Fruit fly (Drosophila melanogaster) whole organism, larva: ENCODE data around the gene Art8.

Source experiments
- noc ChIP-seq: fragments of 200-800 bp; sonication (Bioruptor generic); optimal IDR thresholded peaks from 3 replicates; lab custom pipeline; 2019; ENCODE audit warnings: missing biosample characterization, mild to moderate bottlenecking, missing genetic modification characterization, moderate library complexity

The Art8 gene

DNA sequence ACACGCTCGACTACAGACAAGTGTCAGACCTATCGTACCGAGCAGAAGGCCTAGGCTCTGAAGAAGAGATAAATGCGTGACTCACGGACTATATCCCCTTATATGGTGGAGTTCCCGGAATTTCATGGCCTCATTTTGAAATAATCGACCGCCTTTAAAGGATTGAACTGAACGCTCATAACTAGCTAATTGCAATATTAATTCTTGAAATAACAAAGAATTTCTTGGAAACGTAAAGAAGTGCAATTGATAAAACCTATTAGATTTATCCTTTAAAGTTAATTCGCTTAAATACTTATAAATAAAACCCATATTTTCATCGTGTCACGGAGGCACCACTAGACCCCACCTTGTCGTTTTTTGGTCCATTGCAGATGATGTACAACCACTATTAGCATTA lies 30.2 kb upstream of the Art8 start:
- TF ChIP-seq noc (tag; lab: Kevin White, UChicago) = no peak

DNA sequence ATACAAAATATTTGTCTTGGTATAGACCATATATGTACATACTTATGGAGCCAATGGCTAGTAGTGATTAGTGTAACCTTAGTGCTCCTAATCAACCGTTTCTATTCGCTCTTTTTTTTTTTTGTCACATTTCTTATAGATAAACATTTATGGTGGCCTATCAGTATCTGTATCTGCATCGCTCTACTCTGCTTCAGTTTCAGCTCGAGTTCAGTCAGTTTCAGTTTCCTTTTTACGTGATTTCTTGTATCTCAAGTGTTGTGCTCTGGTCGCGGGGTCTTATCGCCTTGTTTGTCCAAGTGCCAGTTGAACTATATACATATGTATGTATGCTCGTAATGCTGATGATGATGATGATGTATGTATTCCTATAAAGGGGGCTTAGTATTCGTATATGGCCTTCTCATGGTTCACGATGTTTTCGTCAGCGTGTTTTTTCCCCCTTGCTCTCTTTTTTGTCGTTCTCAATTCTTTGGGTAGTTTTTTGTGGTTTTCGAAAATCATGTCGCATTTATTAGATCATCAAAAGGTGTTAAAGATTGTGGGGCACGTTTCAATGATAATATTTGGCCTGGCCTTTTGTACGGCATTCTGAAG lies 28.8 kb upstream of the Art8 start:
- TF ChIP-seq noc (tag; lab: Kevin White, UChicago) = peak; percentile 10

DNA sequence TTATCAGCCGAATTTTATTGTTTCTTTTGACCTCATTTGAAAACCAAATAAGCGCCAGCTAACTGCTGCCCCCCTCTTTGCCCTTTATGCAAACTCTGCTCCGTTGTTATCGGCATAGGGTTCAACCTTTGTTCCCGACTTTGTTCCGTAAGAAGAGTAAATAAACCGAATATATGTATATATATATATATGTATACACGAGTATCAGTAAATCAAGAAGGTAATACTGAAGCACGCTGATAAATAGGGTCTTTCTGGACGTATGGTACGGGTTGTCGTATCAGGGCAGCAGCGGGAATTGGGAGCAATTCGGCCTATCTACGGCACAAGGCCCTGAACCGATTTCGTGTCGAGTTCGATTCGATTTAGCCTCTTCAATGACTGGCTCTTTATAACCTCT lies 28.0 kb upstream of the Art8 start:
- TF ChIP-seq noc (tag; lab: Kevin White, UChicago) = no peak

DNA sequence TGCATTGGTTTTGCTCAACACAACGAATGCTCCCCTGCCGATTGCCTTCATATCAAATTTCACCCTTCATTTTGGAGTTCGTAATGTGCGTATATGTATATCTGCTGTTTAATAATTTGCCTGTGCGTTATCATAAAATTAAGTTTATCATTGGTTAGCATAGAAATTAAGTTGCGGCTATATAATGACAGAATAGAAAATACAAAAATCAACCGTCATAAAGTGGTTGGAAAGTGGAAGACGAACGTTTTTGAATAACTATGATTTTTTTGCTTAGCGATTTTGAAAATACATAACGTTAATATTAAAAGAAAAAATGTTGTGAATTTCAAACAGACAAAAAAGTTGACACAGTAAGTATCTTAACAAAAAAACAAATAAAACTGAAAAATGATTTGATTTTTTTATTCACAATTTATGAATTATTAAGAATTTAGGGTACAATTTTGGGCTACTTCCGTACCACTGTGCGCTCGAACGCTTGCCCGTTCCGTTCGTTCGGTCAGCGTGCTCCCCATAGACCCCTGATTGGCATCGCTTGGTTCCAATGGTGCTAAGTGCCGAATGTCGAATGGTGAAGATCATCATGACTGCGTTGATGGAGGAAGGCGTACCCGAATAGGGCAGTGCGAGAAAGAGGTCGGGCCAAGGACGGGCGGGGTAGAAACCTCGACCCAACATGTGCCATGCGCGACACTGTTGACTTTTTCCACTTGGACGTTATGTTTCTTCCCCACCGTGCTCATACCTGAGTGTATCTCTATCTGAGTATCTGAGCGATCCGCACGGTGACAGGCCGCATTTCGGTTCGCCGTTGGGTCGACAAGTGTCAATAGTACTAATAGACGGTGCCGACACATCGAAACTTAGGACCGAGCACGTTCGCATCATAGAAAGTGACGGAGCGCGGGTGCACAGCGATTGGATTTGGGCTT lies 27.0 kb upstream of the Art8 start:
- TF ChIP-seq noc (tag; lab: Kevin White, UChicago) = peak; percentile 42

DNA sequence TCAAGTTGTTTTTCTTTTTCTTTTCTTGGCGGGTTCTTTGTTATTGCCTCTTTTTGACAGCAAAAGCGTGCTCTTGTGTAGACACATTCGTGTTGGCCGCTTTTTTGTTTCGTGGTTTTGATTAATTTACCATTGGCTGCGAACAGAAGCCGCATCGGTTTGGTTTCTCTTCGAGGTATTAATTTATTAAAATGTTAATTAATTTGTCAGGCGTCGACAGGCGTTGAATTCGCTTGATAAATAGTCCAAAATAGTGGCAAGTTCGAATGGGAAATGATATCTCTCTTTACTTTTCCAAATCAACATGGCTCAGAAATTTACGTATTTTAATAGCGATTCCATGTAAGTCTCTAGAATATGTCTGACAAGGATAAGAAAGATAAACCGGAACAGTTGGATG lies 23.6 kb upstream of the Art8 start, which contains the start of gene CG18666:
Gene CG18666 (plus strand): TSS at position 301 of the 400 bp plus-strand sequence.
- no peak for TF ChIP-seq noc (tag; lab: Kevin White, UChicago)

DNA sequence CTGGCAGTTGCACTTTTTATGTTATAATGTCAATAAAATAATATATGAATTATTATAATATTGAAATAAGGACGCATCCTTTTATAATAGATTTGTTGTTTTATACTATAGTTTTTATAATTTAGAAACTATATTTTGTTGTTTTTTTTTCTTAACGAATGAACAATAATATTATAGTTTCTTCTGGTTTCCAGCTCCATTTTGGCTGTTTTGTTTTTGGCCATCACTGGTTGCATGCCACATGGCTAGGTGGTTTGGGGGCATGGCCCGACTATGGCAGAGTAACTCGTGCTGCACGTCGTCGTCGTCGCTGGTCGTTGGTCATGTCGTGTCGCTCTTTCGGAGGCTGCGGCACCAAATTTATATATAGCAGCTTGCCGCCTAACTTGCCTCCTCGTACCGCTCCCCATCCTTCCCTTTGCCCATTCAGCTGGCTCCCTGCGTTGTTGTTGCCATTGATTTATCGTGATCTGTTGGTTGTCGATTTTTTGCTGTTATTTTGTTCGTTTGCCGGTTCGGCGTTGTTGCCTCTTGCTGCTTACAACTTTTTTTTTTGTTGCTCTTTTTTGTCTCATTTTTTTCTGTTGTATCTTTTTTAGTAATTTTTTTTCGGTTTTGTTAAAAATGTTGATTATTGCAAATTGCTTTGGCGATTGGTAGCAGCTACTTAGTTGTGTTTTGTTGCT lies 21.5 kb upstream of the Art8 start:
- no peak for TF ChIP-seq noc (tag; lab: Kevin White, UChicago)

DNA sequence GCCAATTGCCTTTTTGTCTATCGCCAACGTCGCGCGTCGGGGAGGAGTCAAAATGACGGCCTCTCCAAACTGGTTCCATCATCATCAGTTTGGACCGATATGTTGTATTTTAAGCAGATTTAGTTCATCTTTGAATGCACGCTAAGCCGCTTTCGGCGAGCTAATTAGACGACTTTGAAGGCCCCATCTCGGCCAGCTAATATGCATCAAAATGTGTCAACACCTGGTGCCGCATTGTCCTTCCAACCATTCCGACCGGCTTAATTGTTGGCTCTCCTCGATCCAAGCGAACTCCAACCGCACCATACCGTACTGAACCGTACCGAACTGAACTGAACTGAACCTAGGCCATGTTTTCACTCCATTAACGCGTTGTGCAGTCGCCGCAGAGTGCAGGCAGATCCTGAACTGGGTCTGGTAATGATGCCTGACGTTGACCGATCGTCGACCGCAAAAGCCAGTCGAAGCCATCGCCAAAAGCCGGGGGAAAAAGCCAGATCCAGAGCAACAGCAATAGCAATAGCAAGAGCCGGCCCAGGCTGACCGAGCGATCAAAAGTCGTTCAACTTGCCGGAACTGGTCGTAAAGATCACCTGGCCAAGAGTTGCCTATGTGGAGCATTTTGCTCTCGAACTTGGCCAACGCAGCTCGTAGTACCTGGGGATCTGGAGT lies 17.1 kb upstream of the Art8 start:
- TF ChIP-seq noc (tag; lab: Kevin White, UChicago) = no peak

DNA sequence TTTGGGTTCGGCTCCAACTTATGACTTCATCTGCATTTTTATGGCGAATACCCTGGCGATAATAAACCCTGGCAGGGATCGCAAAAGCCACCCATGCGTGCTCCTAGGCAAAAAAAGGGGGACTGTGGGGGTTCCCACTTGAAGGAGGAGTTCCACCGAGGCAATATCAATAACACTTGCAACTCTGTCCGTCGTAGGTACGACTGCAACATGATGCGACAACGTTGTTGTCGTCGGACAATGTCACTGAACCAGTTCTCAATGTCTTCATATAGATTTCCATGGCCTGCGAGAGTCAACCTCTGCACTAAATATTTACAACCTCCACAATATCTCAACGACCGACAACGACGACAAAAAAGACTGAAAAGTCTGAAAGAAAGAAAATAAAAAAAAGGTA lies 16.3 kb upstream of the Art8 start:
- no peak for TF ChIP-seq noc (tag; lab: Kevin White, UChicago)

DNA sequence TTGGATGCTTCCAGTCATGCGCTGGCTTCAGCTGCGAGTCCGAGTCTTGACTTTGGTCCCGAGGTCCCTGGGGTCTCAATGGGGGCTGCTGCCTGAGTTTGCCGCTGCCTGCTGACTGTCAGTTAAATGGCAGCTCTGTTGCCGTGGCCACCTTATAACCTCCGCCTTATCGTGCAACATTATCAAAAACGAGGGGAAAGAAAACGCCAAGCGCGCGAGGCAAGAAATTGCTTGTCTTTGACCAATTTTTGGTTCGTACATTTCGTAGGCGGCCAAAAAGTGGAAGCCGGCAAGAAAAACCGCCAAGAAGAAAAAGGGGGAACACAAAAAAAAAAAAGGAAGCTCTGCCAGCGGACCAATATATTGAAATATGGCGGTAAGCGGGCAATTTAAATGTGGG lies 13.0 kb upstream of the Art8 start:
- no peak for TF ChIP-seq noc (tag; lab: Kevin White, UChicago)

DNA sequence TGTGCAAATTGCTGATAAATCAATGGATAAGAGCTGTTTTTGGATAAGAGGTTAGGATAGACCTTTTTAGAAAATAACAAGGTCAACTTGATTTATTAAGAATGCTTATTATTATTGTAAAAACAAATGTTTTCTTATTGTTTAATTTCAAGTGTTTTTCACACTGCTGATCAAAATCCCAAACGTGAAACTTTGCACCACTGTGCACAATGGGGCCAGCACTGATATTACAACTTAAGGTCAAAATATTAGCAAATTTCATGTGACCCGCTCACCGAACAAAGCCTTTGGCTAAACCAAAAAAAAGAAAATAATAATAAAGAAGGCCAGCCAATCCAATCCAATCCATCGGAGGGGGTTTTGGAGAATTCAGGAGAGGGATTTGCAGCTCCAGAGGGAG lies 11.9 kb upstream of the Art8 start:
- TF ChIP-seq noc (tag; lab: Kevin White, UChicago) = no peak

DNA sequence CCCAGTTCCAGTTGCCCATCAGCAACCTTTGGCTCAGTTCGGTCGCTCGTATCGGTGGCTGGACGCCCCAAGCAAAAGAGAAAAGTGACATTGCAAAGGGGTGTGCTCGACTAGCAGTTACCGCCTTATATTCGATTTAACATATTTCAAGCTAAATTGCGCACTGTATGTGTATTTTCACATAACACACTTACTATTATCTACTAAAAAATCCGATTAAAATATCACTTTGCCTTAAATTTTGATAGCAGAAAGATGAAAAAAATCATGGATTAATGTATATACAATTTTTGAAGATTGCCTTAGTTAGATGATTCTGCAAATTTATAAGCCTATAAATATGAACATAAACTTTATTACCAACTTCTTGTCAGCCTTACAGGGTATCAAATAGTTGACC lies 10.7 kb upstream of the Art8 start:
- no peak for TF ChIP-seq noc (tag; lab: Kevin White, UChicago)

DNA sequence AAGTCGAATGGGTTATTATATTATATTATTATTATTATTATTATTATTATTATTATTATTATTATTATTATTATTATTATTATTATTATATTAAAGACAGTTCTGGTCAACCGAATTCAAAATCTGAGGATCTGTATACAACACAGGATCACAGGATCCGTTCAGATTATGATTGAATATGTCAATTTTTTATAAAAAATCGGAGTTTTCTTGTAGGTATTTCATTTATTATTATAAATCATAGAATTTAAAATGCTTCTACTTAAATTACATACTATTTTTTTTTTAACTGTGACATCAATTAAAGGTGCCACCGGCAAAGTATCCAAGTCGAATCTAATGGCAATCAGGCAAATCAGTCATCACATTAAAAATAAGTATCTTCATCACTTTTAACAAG lies 5.8 kb upstream of the Art8 start, which contains the start of gene CG14913:
Gene CG14913 (plus strand): TSS at position 301 of the 400 bp plus-strand sequence.
- TF ChIP-seq noc (tag; lab: Kevin White, UChicago) = no peak

DNA sequence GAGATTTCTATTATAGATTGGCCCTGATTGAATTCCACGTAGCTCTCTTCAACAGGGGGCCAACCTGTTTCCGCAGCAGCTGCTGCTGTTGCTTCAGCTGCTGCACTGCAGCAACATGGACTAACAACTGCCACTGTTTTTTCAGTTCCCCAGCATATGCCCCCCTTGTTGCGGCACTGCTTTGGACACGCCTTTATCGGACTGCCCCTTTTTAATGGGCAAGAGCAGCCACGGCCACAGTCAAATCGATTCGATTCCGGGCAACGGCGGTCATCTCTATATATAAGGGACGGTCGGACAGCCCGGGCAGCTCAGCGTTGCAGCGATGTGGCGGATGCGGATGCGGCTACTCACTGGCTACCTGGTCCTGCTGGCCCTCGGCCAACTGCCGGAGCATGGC lies 4.4 kb upstream of the Art8 start, which contains the start of gene Acp32CD:
Gene Acp32CD (plus strand): TSS at position 301 of the 400 bp plus-strand sequence.
- TF ChIP-seq noc (tag; lab: Kevin White, UChicago) = no peak

DNA sequence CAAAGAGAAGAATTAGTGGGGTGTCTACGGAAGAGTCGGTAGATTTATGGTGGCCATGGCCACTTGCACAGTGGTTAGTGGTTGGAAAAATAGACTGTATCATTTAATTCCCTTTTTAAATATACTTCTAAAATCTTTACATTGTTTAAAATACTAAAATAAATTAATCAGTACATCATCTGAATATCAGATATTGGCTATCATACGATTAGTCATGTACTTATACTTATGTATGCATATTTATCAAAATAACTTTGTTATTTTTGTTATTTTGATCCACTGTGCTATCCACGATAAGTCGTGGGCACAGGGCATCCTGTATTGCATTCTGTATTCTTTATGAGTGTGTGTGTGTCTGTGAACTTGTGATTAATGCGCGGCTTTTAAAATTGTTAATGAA lies 3.8 kb upstream of the Art8 start:
- no peak for TF ChIP-seq noc (tag; lab: Kevin White, UChicago)

DNA sequence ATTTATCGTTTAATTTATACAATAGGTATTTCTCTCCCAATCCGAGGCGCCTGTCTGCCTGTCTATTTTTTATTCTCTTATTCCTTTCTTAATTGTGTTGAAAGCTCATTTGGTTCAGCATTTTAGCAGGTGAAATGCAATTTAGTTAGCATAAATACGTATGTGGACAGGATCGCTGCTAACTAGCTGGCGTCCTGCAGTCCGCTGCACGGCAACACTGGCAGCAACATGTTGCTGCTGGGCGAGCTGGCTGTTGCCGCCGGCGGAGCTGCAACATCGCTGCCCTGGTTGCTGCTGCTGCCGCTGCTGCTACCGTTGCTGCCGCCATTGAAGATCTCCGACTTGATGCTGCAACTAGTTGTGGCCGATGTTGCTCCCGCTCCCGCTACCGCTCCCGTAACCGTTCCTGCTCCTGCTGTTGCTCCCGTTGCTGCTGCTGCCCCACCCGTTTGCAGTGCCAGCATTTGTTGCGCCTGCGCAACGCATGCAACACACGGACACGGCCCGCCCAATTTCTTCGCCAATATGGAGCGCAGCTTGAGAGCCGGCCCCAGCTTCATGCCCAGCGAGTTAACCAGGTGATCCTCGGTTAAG lies 3.2 kb upstream of the Art8 start:
- no peak for TF ChIP-seq noc (tag; lab: Kevin White, UChicago)
